Worm (Caenorhabditis elegans) whole organism, L3 larva: ENCODE results near the gene F08F3.6.
"Not testable (repeated sequence)": the region's sequence is repeated elsewhere in the genome, so short reads cannot be mapped to it uniquely, and the experiment has no call there.

ENCODE experiments used
- nhr-43 ChIP-seq: sonication (generic microtip); optimal IDR thresholded peaks from 2 replicates; lab custom pipeline; 2016; ENCODE audit warnings: mild to moderate bottlenecking, missing genetic modification characterization, missing compliant biosample characterization; ENCODE audit not compliant: poor library complexity, severe bottlenecking
- unc-62 ChIP-seq: fragments of 150-350 bp; sonication (generic microtip); optimal IDR thresholded peaks from 4 replicates; lab custom pipeline; 2014; ENCODE audit warnings: missing biosample characterization, missing genetic modification reagents, missing genetic modification characterization

ce11 chrV:5468489-5468888, 48.6 kb upstream of the F08F3.6 start, which contains the start of gene ZC317.6:
- not testable (repeated sequence) for TF ChIP-seq nhr-43 (tag; lab: Kevin White, UChicago); unc-62 (GFP tag; lab: Kevin White, UChicago)
